Fruit fly (Drosophila melanogaster): ENCODE data around the gene PGRP-LD.

dm6 chr3L:5777114-5777513 lies 2.7 kb upstream of the PGRP-LD start, which contains the start of gene vito:
- TF ChIP-seq CG17829 (tag; optimal IDR thresholded peaks at IDR 0.05) (no peak), tx (GFP tag; optimal IDR thresholded peaks at IDR 0.05) (no peak), Jarid2 (GFP tag; optimal IDR thresholded peaks at IDR 0.05) (no peak)
